Worm (Caenorhabditis elegans) whole organism, early embryonic: Measurements from ENCODE around the gene sek-4.

Experiments
- B0310.2 ChIP-seq: sonication (generic microtip); optimal IDR thresholded peaks from 2 replicates; lab custom pipeline; 2016; ENCODE audit warnings: mild to moderate bottlenecking, missing genetic modification characterization, missing compliant biosample characterization
- F13C5.2 ChIP-seq: sonication (generic microtip); optimal IDR thresholded peaks from 2 replicates; lab custom pipeline; 2017; ENCODE audit warnings: mild to moderate bottlenecking, missing genetic modification characterization, inconsistent platforms, missing compliant biosample characterization
- ama-1 ChIP-seq: fragments of 150-350 bp; optimal IDR thresholded peaks from 2 replicates; lab custom pipeline; 2014
- flt-1 ChIP-seq: fragments of 200-800 bp; sonication (Bioruptor generic); IDR thresholded peaks from 2 replicates; pipeline ENCODE4 v1.3.6; 2022; ENCODE audit warnings: missing genetic modification characterization, missing compliant biosample characterization
- hnd-1 ChIP-seq: sonication (generic microtip); optimal IDR thresholded peaks from 2 replicates; lab custom pipeline; 2016; ENCODE audit warnings: missing genetic modification characterization, missing compliant biosample characterization
- pes-1 ChIP-seq: fragments of 200-800 bp; sonication (Bioruptor generic); IDR thresholded peaks from 2 replicates; pipeline ENCODE4 v1.3.6; 2022; ENCODE audit warnings: missing genetic modification reagents, missing genetic modification characterization, missing compliant biosample characterization
- sea-1 ChIP-seq: fragments of 200-800 bp; sonication (Bioruptor generic); conservative IDR thresholded peaks from 2 replicates; pipeline ENCODE4 v1.3.6; 2022; ENCODE audit warnings: missing genetic modification characterization, missing compliant biosample characterization
- tbx-11 ChIP-seq: fragments of 200-800 bp; sonication (Bioruptor generic); IDR thresholded peaks from 2 replicates; pipeline ENCODE4 v1.3.6; 2022; ENCODE audit warnings: missing genetic modification characterization, missing compliant biosample characterization

DNA sequence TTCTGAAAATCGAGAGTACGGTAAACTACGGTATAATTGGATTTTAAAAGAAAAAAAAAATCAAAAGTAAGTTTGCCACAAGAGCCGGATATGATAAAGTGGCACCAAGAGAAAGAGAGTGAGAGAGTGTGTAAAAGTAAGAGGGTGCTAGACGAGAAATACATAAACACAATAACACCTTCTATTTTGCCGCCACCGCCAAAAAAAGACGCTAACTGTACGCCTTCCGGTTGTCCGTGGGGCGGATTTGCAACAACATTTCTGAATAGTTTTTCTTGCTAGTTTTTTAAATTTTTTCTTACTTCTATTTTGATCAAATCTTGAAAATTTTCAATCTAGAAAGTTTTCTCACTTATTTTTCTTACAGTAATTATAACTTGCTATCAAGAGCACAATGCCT, 2.2 kb upstream of the sek-4 start, which contains the start of gene F35C8.8:
- TF ChIP-seq pes-1 (no peak), sea-1 (GFP tag; lab: Robert Waterston, UW) (no peak), tbx-11 (GFP tag; lab: Robert Waterston, UW) (no peak), ama-1 (no peak), flt-1 (no peak), B0310.2 (no peak), F13C5.2 (tag; lab: Kevin White, UChicago) (no peak), hnd-1 (tag; lab: Kevin White, UChicago) (no peak)
